Fruit fly (Drosophila melanogaster) whole organism, embryonic: ENCODE measurements around the gene Rad1.

Experiments used
- CG10321 ChIP-seq: fragments of 200-800 bp; sonication (Bioruptor generic); IDR thresholded peaks from 2 replicates; pipeline ENCODE4 v1.3.6; 2022; ENCODE audit warnings: missing biosample characterization, missing genetic modification characterization
- CG10654 ChIP-seq: fragments of 200-800 bp; sonication (Bioruptor generic); optimal IDR thresholded peaks from 2 replicates; lab custom pipeline; 2016; ENCODE audit warnings: missing biosample characterization, missing genetic modification characterization
- CG11085 ChIP-seq: fragments of 200-800 bp; sonication (Bioruptor generic); IDR thresholded peaks from 2 replicates; pipeline ENCODE4 v1.3.6; 2022; ENCODE audit warnings: missing biosample characterization, missing genetic modification characterization
- CG11247 ChIP-seq: fragments of 200-800 bp; sonication (Bioruptor generic); IDR thresholded peaks from 2 replicates; pipeline ENCODE4 v1.3.6; 2022; ENCODE audit warnings: missing biosample characterization, missing genetic modification characterization
- CG11696 ChIP-seq: fragments of 200-800 bp; sonication (Bioruptor generic); IDR thresholded peaks from 2 replicates; pipeline ENCODE4 v1.3.6; 2022; ENCODE audit warnings: missing biosample characterization, missing genetic modification characterization
- CG12299 ChIP-seq: fragments of 200-800 bp; sonication (Bioruptor generic); optimal IDR thresholded peaks from 2 replicates; lab custom pipeline; 2018; ENCODE audit warnings: missing biosample characterization, mild to moderate bottlenecking, missing genetic modification characterization
- CG13287 ChIP-seq: fragments of 200-800 bp; sonication (Bioruptor generic); IDR thresholded peaks from 2 replicates; pipeline ENCODE4 v1.3.6; 2022; ENCODE audit warnings: missing biosample characterization, missing genetic modification characterization; ENCODE audit not compliant: partially characterized antibody
- CG13775 ChIP-seq: fragments of 200-800 bp; sonication (Bioruptor generic); optimal IDR thresholded peaks from 3 replicates; lab custom pipeline; 2017; ENCODE audit warnings: missing biosample characterization, mild to moderate bottlenecking, missing genetic modification characterization
- CG15011 ChIP-seq: fragments of 200-800 bp; sonication (Bioruptor generic); optimal IDR thresholded peaks from 3 replicates; lab custom pipeline; 2018; ENCODE audit warnings: missing biosample characterization, mild to moderate bottlenecking, missing genetic modification characterization
- CG18599 ChIP-seq: fragments of 200-800 bp; sonication (Bioruptor generic); optimal IDR thresholded peaks from 3 replicates; lab custom pipeline; 2017; ENCODE audit warnings: missing biosample characterization, missing genetic modification characterization, mild to moderate bottlenecking, moderate library complexity, missing genetic modification reagents
- CG30431 ChIP-seq: fragments of 200-800 bp; sonication (Bioruptor generic); optimal IDR thresholded peaks from 2 replicates; lab custom pipeline; 2017; ENCODE audit warnings: missing biosample characterization, missing genetic modification characterization
- CG32772 ChIP-seq: fragments of 200-800 bp; sonication (Bioruptor generic); IDR thresholded peaks from 2 replicates; pipeline ENCODE4 v1.3.6; 2022; ENCODE audit warnings: missing biosample characterization, missing genetic modification characterization
- CG34224 ChIP-seq: fragments of 200-800 bp; sonication (Bioruptor generic); IDR thresholded peaks from 3 replicates; pipeline ENCODE4 v1.3.6; 2022; ENCODE audit warnings: missing biosample characterization, missing genetic modification characterization; ENCODE audit not compliant: partially characterized antibody
- CG43689 ChIP-seq: fragments of 200-800 bp; sonication (Bioruptor generic); IDR thresholded peaks from 2 replicates; pipeline ENCODE4 v1.3.6; 2022; ENCODE audit warnings: missing biosample characterization, missing genetic modification characterization
- CG7839 ChIP-seq: fragments of 200-800 bp; sonication (Bioruptor generic); optimal IDR thresholded peaks from 3 replicates; lab custom pipeline; 2018; ENCODE audit warnings: missing biosample characterization, mild to moderate bottlenecking, missing genetic modification characterization, moderate library complexity
- CG8281 ChIP-seq: fragments of 200-800 bp; sonication (Bioruptor generic); optimal IDR thresholded peaks from 2 replicates; lab custom pipeline; 2018; ENCODE audit warnings: missing biosample characterization, mild to moderate bottlenecking, missing genetic modification characterization, moderate library complexity
- CG8478 ChIP-seq: fragments of >200 bp; optimal IDR thresholded peaks from 2 replicates; lab custom pipeline; 2018
- Dad ChIP-seq: fragments of 200-800 bp; sonication (Bioruptor generic); optimal IDR thresholded peaks from 3 replicates; lab custom pipeline; 2016; ENCODE audit warnings: missing biosample characterization, missing genetic modification characterization
- Dbx ChIP-seq: fragments of 200-800 bp; sonication (Bioruptor generic); IDR thresholded peaks from 3 replicates; pipeline ENCODE4 v1.3.6; 2022; ENCODE audit warnings: missing biosample characterization, missing genetic modification characterization
- ERR ChIP-seq: fragments of 200-800 bp; sonication (Bioruptor generic); optimal IDR thresholded peaks from 2 replicates; lab custom pipeline; 2016; ENCODE audit warnings: missing biosample characterization, missing genetic modification characterization
- Elba2 ChIP-seq: fragments of 200-800 bp; sonication (Bioruptor generic); optimal IDR thresholded peaks from 3 replicates; lab custom pipeline; 2016; ENCODE audit warnings: missing biosample characterization, missing genetic modification characterization
- Fer3 ChIP-seq: fragments of 200-800 bp; sonication (Bioruptor generic); optimal IDR thresholded peaks from 2 replicates; lab custom pipeline; 2018; ENCODE audit warnings: missing biosample characterization, mild to moderate bottlenecking, missing genetic modification characterization, moderate library complexity
- HLH3B ChIP-seq: fragments of 200-800 bp; sonication (Bioruptor generic); IDR thresholded peaks from 2 replicates; pipeline ENCODE4 v1.3.6; 2022; ENCODE audit warnings: missing biosample characterization, missing genetic modification characterization
- Jarid2 ChIP-seq: fragments of 200-800 bp; sonication (Bioruptor generic); optimal IDR thresholded peaks from 3 replicates; lab custom pipeline; 2017; ENCODE audit warnings: mild to moderate bottlenecking, missing biosample characterization, missing genetic modification reagents, missing genetic modification characterization
- Mad ChIP-seq: fragments of 200-800 bp; sonication (Bioruptor generic); optimal IDR thresholded peaks from 2 replicates; lab custom pipeline; 2016; ENCODE audit warnings: missing biosample characterization, missing genetic modification characterization
- Max ChIP-seq: fragments of 200-800 bp; sonication (Bioruptor generic); optimal IDR thresholded peaks from 2 replicates; lab custom pipeline; 2016; ENCODE audit warnings: missing biosample characterization, mild to moderate bottlenecking, missing genetic modification characterization
- NK7.1 ChIP-seq: fragments of 200-800 bp; sonication (Bioruptor generic); optimal IDR thresholded peaks from 3 replicates; lab custom pipeline; 2016; ENCODE audit warnings: missing biosample characterization, missing genetic modification characterization
- Nf-YA ChIP-seq: fragments of 200-800 bp; sonication (Bioruptor generic); IDR thresholded peaks from 2 replicates; pipeline ENCODE4 v1.3.6; 2022; ENCODE audit warnings: missing biosample characterization, missing genetic modification characterization
- Nf-YB ChIP-seq: fragments of 200-800 bp; sonication (Bioruptor generic); optimal IDR thresholded peaks from 3 replicates; lab custom pipeline; 2019; ENCODE audit warnings: missing biosample characterization, mild to moderate bottlenecking, missing genetic modification characterization, moderate library complexity
- Rx ChIP-seq: fragments of 200-800 bp; sonication (Bioruptor generic); IDR thresholded peaks from 2 replicates; pipeline ENCODE4 v1.3.6; 2022; ENCODE audit warnings: missing biosample characterization, missing genetic modification characterization
- Side ChIP-seq: fragments of 200-800 bp; sonication (Bioruptor generic); optimal IDR thresholded peaks from 2 replicates; lab custom pipeline; 2016; ENCODE audit warnings: missing biosample characterization, missing genetic modification characterization
- abd-A ChIP-seq: fragments of 200-800 bp; sonication (Bioruptor generic); optimal IDR thresholded peaks from 3 replicates; lab custom pipeline; 2019; ENCODE audit warnings: missing biosample characterization, mild to moderate bottlenecking, missing genetic modification characterization, moderate library complexity
- ato ChIP-seq: fragments of 200-800 bp; sonication (Bioruptor generic); IDR thresholded peaks from 2 replicates; pipeline ENCODE4 v1.3.6; 2022; ENCODE audit warnings: missing biosample characterization, missing genetic modification characterization; ENCODE audit not compliant: partially characterized antibody
- dati ChIP-seq: fragments of 200-800 bp; sonication (Bioruptor generic); IDR thresholded peaks from 2 replicates; pipeline ENCODE4 v1.3.6; 2022; ENCODE audit warnings: missing biosample characterization, missing genetic modification characterization
- fru ChIP-seq: fragments of >200 bp; optimal IDR thresholded peaks from 2 replicates; lab custom pipeline; 2017
- fu2 ChIP-seq: fragments of 200-800 bp; sonication (Bioruptor generic); optimal IDR thresholded peaks from 2 replicates; lab custom pipeline; 2016; ENCODE audit warnings: missing biosample characterization, missing genetic modification characterization
- grau ChIP-seq: fragments of 200-800 bp; optimal IDR thresholded peaks from 3 replicates; lab custom pipeline; 2019; ENCODE audit warnings: missing biosample characterization, mild to moderate bottlenecking, missing genetic modification characterization, moderate library complexity
- ham ChIP-seq: fragments of 200-800 bp; sonication (Bioruptor generic); IDR thresholded peaks from 2 replicates; pipeline ENCODE4 v1.3.6; 2022; ENCODE audit warnings: missing biosample characterization, missing genetic modification characterization
- hkb ChIP-seq, 2 experiments: fragments of 200-800 bp in 1 of 2; fragments of >200 bp in 1 of 2; sonication (Bioruptor generic) in 1 of 2; IDR thresholded peaks in 1 of 2; optimal IDR thresholded peaks in 1 of 2; 2 replicates each; pipeline versions ENCODE4 v1.3.6 to Lab custom; 2017 to 2022; ENCODE audit warnings: missing biosample characterization in 1 of 2, missing genetic modification characterization in 1 of 2
- inv ChIP-seq: fragments of 200-800 bp; sonication (Bioruptor generic); IDR thresholded peaks from 2 replicates; pipeline ENCODE4 v1.3.6; 2022; ENCODE audit warnings: missing biosample characterization, missing genetic modification characterization; ENCODE audit not compliant: partially characterized antibody
- jumu ChIP-seq: fragments of 200-800 bp; sonication (Bioruptor generic); optimal IDR thresholded peaks from 3 replicates; lab custom pipeline; 2016; ENCODE audit warnings: missing biosample characterization, missing genetic modification characterization
- ken ChIP-seq: fragments of 200-800 bp; sonication (Bioruptor generic); IDR thresholded peaks from 3 replicates; pipeline ENCODE4 v1.3.6; 2022; ENCODE audit warnings: missing biosample characterization, missing genetic modification characterization
- nom ChIP-seq: fragments of 200-800 bp; sonication (Bioruptor generic); optimal IDR thresholded peaks from 2 replicates; lab custom pipeline; 2017; ENCODE audit warnings: missing biosample characterization, missing genetic modification characterization, mild to moderate bottlenecking, moderate library complexity, missing genetic modification reagents
- org-1 ChIP-seq: fragments of 200-800 bp; sonication (Bioruptor generic); optimal IDR thresholded peaks from 2 replicates; lab custom pipeline; 2017; ENCODE audit warnings: missing biosample characterization, missing genetic modification characterization
- pan ChIP-seq, 4 experiments: fragments of >200 bp in 3 of 4; fragments of 200-800 bp in 1 of 4; sonication (Bioruptor generic) in 1 of 4; optimal IDR thresholded peaks in 3 of 4; IDR thresholded peaks in 1 of 4; 2 replicates each; pipeline versions ENCODE4 v1.3.6 to Lab custom; 2017 to 2022; ENCODE audit warnings: missing biosample characterization in 2 of 4, missing genetic modification characterization in 2 of 4, mixed read lengths in 1 of 4
- repo ChIP-seq: fragments of 200-800 bp; sonication (Bioruptor generic); optimal IDR thresholded peaks from 2 replicates; lab custom pipeline; 2016; ENCODE audit warnings: missing biosample characterization, missing genetic modification characterization
- salm ChIP-seq: fragments of 200-800 bp; sonication (Bioruptor generic); optimal IDR thresholded peaks from 2 replicates; lab custom pipeline; 2018; ENCODE audit warnings: missing biosample characterization, mild to moderate bottlenecking, missing genetic modification characterization
- slbo ChIP-seq: fragments of 200-800 bp; sonication (Bioruptor generic); IDR thresholded peaks from 2 replicates; pipeline ENCODE4 v1.3.6; 2022; ENCODE audit warnings: missing biosample characterization, missing genetic modification characterization
- vfl ChIP-seq: fragments of 200-800 bp; sonication (Bioruptor generic); optimal IDR thresholded peaks from 2 replicates; lab custom pipeline; 2016; ENCODE audit warnings: missing biosample characterization, missing genetic modification characterization
- vnd ChIP-seq: fragments of 200-800 bp; sonication (Bioruptor generic); IDR thresholded peaks from 3 replicates; pipeline ENCODE4 v1.3.6; 2022; ENCODE audit warnings: missing biosample characterization, missing genetic modification characterization; ENCODE audit not compliant: partially characterized antibody
- zen2 ChIP-seq: fragments of 200-800 bp; sonication (Bioruptor generic); IDR thresholded peaks from 3 replicates; pipeline ENCODE4 v1.3.6; 2022; ENCODE audit warnings: missing biosample characterization, missing genetic modification characterization; ENCODE audit not compliant: partially characterized antibody

The Rad1 gene

dm6 chr2L:2542491-2542890 lies 32.4 kb downstream of the Rad1 start (continued):
- TF ChIP-seq ken: no peak
- no peak for TF ChIP-seq Dbx (GFP tag; lab: Robert Waterston, UW)
- TF ChIP-seq zen2: no peak
- TF ChIP-seq CG11696: no peak
- TF ChIP-seq Rx (GFP tag; lab: Robert Waterston, UW): no peak
- no peak for TF ChIP-seq Fer3
- TF ChIP-seq CG43689 (GFP tag; lab: Robert Waterston, UW): no peak
- no peak for TF ChIP-seq org-1 (GFP tag; lab: Kevin White, UChicago)
- TF ChIP-seq HLH3B (GFP tag; lab: Robert Waterston, UW): no peak
- no peak for TF ChIP-seq CG11085 (GFP tag; lab: Robert Waterston, UW)
- no peak for TF ChIP-seq Nf-YA (GFP tag; lab: Robert Waterston, UW)
- no peak for TF ChIP-seq CG15011 (GFP tag; lab: Kevin White, UChicago)
- TF ChIP-seq CG32772: no peak
- no peak for TF ChIP-seq Jarid2
- TF ChIP-seq CG30431: no peak
- no peak for TF ChIP-seq CG34224
- no peak for TF ChIP-seq repo
- TF ChIP-seq CG12299 (tag; lab: Kevin White, UChicago): no peak
- no peak for TF ChIP-seq jumu (GFP tag; lab: Kevin White, UChicago)
- TF ChIP-seq grau (tag; lab: Kevin White, UChicago): peak; percentile 32
- TF ChIP-seq CG8281 (tag; lab: Kevin White, UChicago): no peak
- no peak for TF ChIP-seq dati (GFP tag; lab: Robert Waterston, UW)
- TF ChIP-seq hkb (optimal IDR thresholded peaks at IDR 0.05; lab: Kevin White, UChicago): no peak
- 0 out of 2 replicates have a peak, but pooled peaks have one; percentile 24 for TF ChIP-seq hkb (GFP tag; IDR thresholded peaks at IDR 0.05; lab: Robert Waterston, UW)
- no peak for TF ChIP-seq vnd (GFP tag; lab: Robert Waterston, UW)
- 0 out of 2 replicates have a peak, but pooled peaks have one; percentile 6 for TF ChIP-seq slbo (GFP tag; lab: Robert Waterston, UW)
- no peak for TF ChIP-seq pan (optimal IDR thresholded peaks at IDR 0.05; lab: Kevin White, UChicago)
- TF ChIP-seq pan (GFP tag; optimal IDR thresholded peaks at IDR 0.05 in 1 of 2, IDR thresholded peaks at IDR 0.05 in 1 of 2): peak in 1 of 2 experiments; percentile 21
- TF ChIP-seq fu2: no peak
- no peak for TF ChIP-seq inv
- no peak for TF ChIP-seq CG10321 (GFP tag; lab: Robert Waterston, UW)
- no peak for TF ChIP-seq CG13287 (GFP tag; lab: Robert Waterston, UW)
- TF ChIP-seq Nf-YB (GFP tag; lab: Kevin White, UChicago): no peak
- no peak for TF ChIP-seq NK7.1 (GFP tag; lab: Kevin White, UChicago)
- no peak for TF ChIP-seq Dad
- no peak for TF ChIP-seq CG10654
- TF ChIP-seq salm (tag; lab: Kevin White, UChicago): no peak
- TF ChIP-seq ERR (GFP tag; lab: Kevin White, UChicago): no peak
- TF ChIP-seq vfl: no peak
- TF ChIP-seq nom (GFP tag; lab: Kevin White, UChicago): no peak
- no peak for TF ChIP-seq fru
- TF ChIP-seq ato (GFP tag; lab: Robert Waterston, UW): no peak
- peak; percentile 51 for TF ChIP-seq CG18599 (GFP tag; lab: Kevin White, UChicago)
- TF ChIP-seq Side (GFP tag; lab: Kevin White, UChicago): no peak
- peak; percentile 34 for TF ChIP-seq CG7839
- TF ChIP-seq Mad (GFP tag; lab: Kevin White, UChicago): no peak
- no peak for TF ChIP-seq CG13775
- TF ChIP-seq CG11247 (GFP tag; lab: Robert Waterston, UW): no peak
- TF ChIP-seq ham (GFP tag; lab: Robert Waterston, UW): no peak
- no peak for TF ChIP-seq CG8478 (lab: Kevin White, UChicago)
- TF ChIP-seq Elba2 (GFP tag; lab: Kevin White, UChicago): no peak
- TF ChIP-seq Max (GFP tag; lab: Kevin White, UChicago): no peak
- TF ChIP-seq abd-A (tag; lab: Kevin White, UChicago): no peak
